Worm (Caenorhabditis elegans) whole organism, midembryonic: Measurements from ENCODE around the gene Y41G9A.10.
A peak's percentile ranks its signal among the peaks of the same experiment; 100 is the strongest.

ENCODE experiments used
- T22C8.4 ChIP-seq: fragments of 200-800 bp; sonication (Bioruptor generic); IDR thresholded peaks from 2 replicates; pipeline ENCODE4 v1.3.6; 2022; ENCODE audit warnings: missing genetic modification characterization, missing compliant biosample characterization
- cog-1 ChIP-seq: sonication (generic microtip); optimal IDR thresholded peaks from 2 replicates; lab custom pipeline; 2016; ENCODE audit warnings: missing genetic modification characterization, missing compliant biosample characterization
- flt-1 ChIP-seq: fragments of 200-800 bp; sonication (Bioruptor generic); IDR thresholded peaks from 2 replicates; pipeline ENCODE4 v1.3.6; 2022; ENCODE audit warnings: missing genetic modification characterization, missing compliant biosample characterization
- klf-2 ChIP-seq: fragments of 200-800 bp; sonication (Bioruptor generic); conservative IDR thresholded peaks from 2 replicates; pipeline ENCODE4 v1.3.6; 2022; ENCODE audit warnings: missing genetic modification reagents, missing genetic modification characterization, missing compliant biosample characterization
- med-1 ChIP-seq: sonication (generic microtip); optimal IDR thresholded peaks from 2 replicates; lab custom pipeline; 2017; ENCODE audit warnings: missing genetic modification characterization, mild to moderate bottlenecking, missing compliant biosample characterization, antibody characterized with exemption, missing genetic modification reagents; ENCODE audit not compliant: insufficient read depth
- ref-1 ChIP-seq: fragments of 200-800 bp; sonication (Bioruptor generic); conservative IDR thresholded peaks from 2 replicates; pipeline ENCODE4 v1.3.6; 2022; ENCODE audit warnings: missing genetic modification reagents, missing genetic modification characterization, missing compliant biosample characterization
- tab-1 ChIP-seq: fragments of 200-800 bp; sonication (Bioruptor generic); IDR thresholded peaks from 2 replicates; pipeline ENCODE4 v1.3.6; 2022; ENCODE audit warnings: missing genetic modification characterization, missing compliant biosample characterization
- ztf-23 ChIP-seq: fragments of 200-800 bp; sonication (Bioruptor generic); IDR thresholded peaks from 2 replicates; pipeline ENCODE4 v1.3.6; 2022; ENCODE audit warnings: missing genetic modification reagents, missing genetic modification characterization, missing compliant biosample characterization
- ztf-29 ChIP-seq: fragments of 200-800 bp; sonication (Bioruptor generic); IDR thresholded peaks from 2 replicates; pipeline ENCODE4 v1.3.6; 2022; ENCODE audit warnings: missing genetic modification reagents, missing genetic modification characterization, missing compliant biosample characterization

Y41G9A.10 gene

ce11 chrX:2907296-2907873 lies 39.0 kb downstream of the Y41G9A.10 start:
- no peak for TF ChIP-seq klf-2
- no peak for TF ChIP-seq ztf-29 (GFP tag; lab: Robert Waterston, UW)
- no peak for TF ChIP-seq ztf-23 (GFP tag; lab: Robert Waterston, UW)
- no peak for TF ChIP-seq med-1 (GFP tag; lab: Kevin White, UChicago)
- no peak for TF ChIP-seq tab-1 (GFP tag; lab: Robert Waterston, UW)
- no peak for TF ChIP-seq T22C8.4 (GFP tag; lab: Robert Waterston, UW)
- no peak for TF ChIP-seq cog-1 (tag; lab: Kevin White, UChicago)
- TF ChIP-seq flt-1 (GFP tag; lab: Robert Waterston, UW) = no peak
- no peak for TF ChIP-seq ref-1 (GFP tag; lab: Robert Waterston, UW)

ce11 chrX:2906062-2906732 lies 40.2 kb downstream of the Y41G9A.10 start:
- TF ChIP-seq med-1 (GFP tag; lab: Kevin White, UChicago) (no peak), flt-1 (GFP tag; lab: Robert Waterston, UW) (no peak), klf-2 (no peak), cog-1 (tag; lab: Kevin White, UChicago) (no peak), ztf-29 (GFP tag; lab: Robert Waterston, UW) (no peak), T22C8.4 (GFP tag; lab: Robert Waterston, UW) (no peak), ztf-23 (GFP tag; lab: Robert Waterston, UW) (no peak), ref-1 (GFP tag; lab: Robert Waterston, UW) (no peak), tab-1 (GFP tag; lab: Robert Waterston, UW) (no peak)

ce11 chrX:2903715-2904419 lies 42.5 kb downstream of the Y41G9A.10 start:
- no peak for TF ChIP-seq T22C8.4 (GFP tag; lab: Robert Waterston, UW)
- no peak for TF ChIP-seq med-1 (GFP tag; lab: Kevin White, UChicago)
- TF ChIP-seq klf-2 = no peak
- no peak for TF ChIP-seq tab-1 (GFP tag; lab: Robert Waterston, UW)
- no peak for TF ChIP-seq cog-1 (tag; lab: Kevin White, UChicago)
- no peak for TF ChIP-seq ztf-23 (GFP tag; lab: Robert Waterston, UW)
- no peak for TF ChIP-seq flt-1 (GFP tag; lab: Robert Waterston, UW)
- no peak for TF ChIP-seq ztf-29 (GFP tag; lab: Robert Waterston, UW)
- TF ChIP-seq ref-1 (GFP tag; lab: Robert Waterston, UW) = no peak

- TF ChIP-seq tab-1 (GFP tag; lab: Robert Waterston, UW) (no peak), T22C8.4 (GFP tag; lab: Robert Waterston, UW) (no peak), ztf-29 (GFP tag; lab: Robert Waterston, UW) (no peak), ref-1 (GFP tag; lab: Robert Waterston, UW) (no peak), klf-2 (no peak), cog-1 (tag; lab: Kevin White, UChicago) (no peak), ztf-23 (GFP tag; lab: Robert Waterston, UW) (no peak)
Observed at ce11 chrX:2902854-2903253, 43.5 kb downstream of the Y41G9A.10 start.

ce11 chrX:2900897-2901496 lies 45.4 kb downstream of the Y41G9A.10 start:
- TF ChIP-seq T22C8.4 (GFP tag; lab: Robert Waterston, UW) (no peak), med-1 (GFP tag; lab: Kevin White, UChicago) (no peak), ztf-23 (GFP tag; lab: Robert Waterston, UW) (0 out of 2 replicates have a peak, but pooled peaks have one; percentile 14), klf-2 (no peak), tab-1 (GFP tag; lab: Robert Waterston, UW) (0 out of 2 replicates have a peak, but pooled peaks have one; percentile 16), cog-1 (tag; lab: Kevin White, UChicago) (peak; percentile 24), ztf-29 (GFP tag; lab: Robert Waterston, UW) (peak; percentile 63; the same call in 1 of the 2 replicates)

- no peak for TF ChIP-seq ref-1 (GFP tag; lab: Robert Waterston, UW)
- no peak for TF ChIP-seq T22C8.4 (GFP tag; lab: Robert Waterston, UW)
- no peak for TF ChIP-seq ztf-29 (GFP tag; lab: Robert Waterston, UW)
- TF ChIP-seq med-1 (GFP tag; lab: Kevin White, UChicago) = no peak
- TF ChIP-seq flt-1 (GFP tag; lab: Robert Waterston, UW) = no peak
- no peak for TF ChIP-seq ztf-23 (GFP tag; lab: Robert Waterston, UW)
- no peak for TF ChIP-seq tab-1 (GFP tag; lab: Robert Waterston, UW)
- no peak for TF ChIP-seq klf-2
- no peak for TF ChIP-seq cog-1 (tag; lab: Kevin White, UChicago)
Observed at ce11 chrX:2898256-2898655, 48.1 kb downstream of the Y41G9A.10 start, which contains the start of gene F52B10.3. F52B10.3 (minus strand) TSS chrX:2898356.
